Fruit fly (Drosophila melanogaster) whole organism, embryonic: ENCODE results near the gene Syx8.

ENCODE experiments used
- Antp ChIP-seq: fragments of 200-800 bp; sonication (Bioruptor generic); optimal IDR thresholded peaks from 3 replicates; lab custom pipeline; 2016; ENCODE audit warnings: missing biosample characterization, missing genetic modification characterization
- B-H2 ChIP-seq: fragments of 200-800 bp; sonication (Bioruptor generic); optimal IDR thresholded peaks from 2 replicates; lab custom pipeline; 2018; ENCODE audit warnings: missing biosample characterization, mild to moderate bottlenecking, missing genetic modification characterization
- CG1024 ChIP-seq: fragments of 200-800 bp; sonication (Bioruptor generic); IDR thresholded peaks from 2 replicates; pipeline ENCODE4 v1.3.6; 2022; ENCODE audit warnings: missing biosample characterization, missing genetic modification characterization
- CG11504 ChIP-seq: fragments of 200-800 bp; sonication (Bioruptor generic); optimal IDR thresholded peaks from 3 replicates; lab custom pipeline; 2019; ENCODE audit warnings: missing biosample characterization, mild to moderate bottlenecking, missing genetic modification characterization, moderate library complexity
- CG14441 ChIP-seq: fragments of 200-800 bp; sonication (Bioruptor generic); IDR thresholded peaks from 2 replicates; pipeline ENCODE4 v1.3.6; 2022; ENCODE audit warnings: missing biosample characterization, missing genetic modification characterization
- CG14965 ChIP-seq: fragments of 200-800 bp; sonication (Bioruptor generic); optimal IDR thresholded peaks from 2 replicates; lab custom pipeline; 2016; ENCODE audit warnings: missing biosample characterization, missing genetic modification characterization, borderline replicate concordance
- CG15479 ChIP-seq: fragments of 200-800 bp; sonication (Bioruptor generic); optimal IDR thresholded peaks from 3 replicates; lab custom pipeline; 2019; ENCODE audit warnings: missing biosample characterization, mild to moderate bottlenecking, missing genetic modification characterization, moderate library complexity
- CG18262 ChIP-seq: fragments of 200-800 bp; optimal IDR thresholded peaks from 3 replicates; lab custom pipeline; 2019; ENCODE audit warnings: missing biosample characterization, mild to moderate bottlenecking, missing genetic modification characterization, moderate library complexity
- CG18619 ChIP-seq: fragments of 200-800 bp; sonication (Bioruptor generic); optimal IDR thresholded peaks from 3 replicates; lab custom pipeline; 2017; ENCODE audit warnings: missing biosample characterization, mild to moderate bottlenecking, missing genetic modification characterization
- CG3407 ChIP-seq: fragments of 200-800 bp; sonication (Bioruptor generic); optimal IDR thresholded peaks from 2 replicates; lab custom pipeline; 2018; ENCODE audit warnings: missing biosample characterization, mild to moderate bottlenecking, missing genetic modification characterization
- CG42726 ChIP-seq: fragments of 200-800 bp; sonication (Bioruptor generic); IDR thresholded peaks from 2 replicates; pipeline ENCODE4 v1.3.6; 2022; ENCODE audit warnings: missing biosample characterization, missing genetic modification characterization; ENCODE audit not compliant: partially characterized antibody
- CG4328 ChIP-seq: fragments of 200-800 bp; sonication (Bioruptor generic); optimal IDR thresholded peaks from 3 replicates; lab custom pipeline; 2017; ENCODE audit warnings: missing biosample characterization, missing genetic modification reagents, missing genetic modification characterization
- CG4617 ChIP-seq: fragments of 200-800 bp; sonication (Bioruptor generic); optimal IDR thresholded peaks from 3 replicates; lab custom pipeline; 2016; ENCODE audit warnings: missing biosample characterization, missing genetic modification characterization, borderline replicate concordance
- CG8944 ChIP-seq: fragments of 200-800 bp; sonication (Bioruptor generic); optimal IDR thresholded peaks from 3 replicates; lab custom pipeline; 2016; ENCODE audit warnings: missing biosample characterization, missing genetic modification characterization
- CG9876 ChIP-seq: fragments of 200-800 bp; sonication (Bioruptor generic); optimal IDR thresholded peaks from 2 replicates; lab custom pipeline; 2016; ENCODE audit warnings: missing biosample characterization, missing genetic modification characterization
- Doc3 ChIP-seq: fragments of 200-800 bp; sonication (Bioruptor generic); IDR thresholded peaks from 3 replicates; pipeline ENCODE4 v1.3.6; 2022; ENCODE audit warnings: missing biosample characterization, missing genetic modification characterization; ENCODE audit not compliant: partially characterized antibody
- E2f1 ChIP-seq: fragments of 200-800 bp; sonication (Bioruptor generic); IDR thresholded peaks from 2 replicates; pipeline ENCODE4 v1.3.6; 2022; ENCODE audit warnings: missing biosample characterization, missing genetic modification characterization
- Eip74EF ChIP-seq, 2 experiments: fragments of 200-800 bp in 1 of 2; fragments of >200 bp in 1 of 2; sonication (Bioruptor generic) in 1 of 2; optimal IDR thresholded peaks; 2 replicates each; lab custom pipeline; 2017 to 2019; ENCODE audit warnings: missing biosample characterization in 2 of 2, missing genetic modification characterization in 2 of 2, mild to moderate bottlenecking in 1 of 2, moderate library complexity in 1 of 2
- Hr3 ChIP-seq: fragments of 200-800 bp; sonication (Bioruptor generic); optimal IDR thresholded peaks from 3 replicates; lab custom pipeline; 2016; ENCODE audit warnings: missing biosample characterization, missing genetic modification characterization
- Lhr ChIP-seq: fragments of 200-800 bp; sonication (Bioruptor generic); optimal IDR thresholded peaks from 3 replicates; lab custom pipeline; 2017; ENCODE audit warnings: mild to moderate bottlenecking, missing biosample characterization, missing genetic modification reagents, missing genetic modification characterization
- PHDP ChIP-seq: fragments of 200-800 bp; sonication (Bioruptor generic); optimal IDR thresholded peaks from 3 replicates; lab custom pipeline; 2018; ENCODE audit warnings: missing biosample characterization, mild to moderate bottlenecking, missing genetic modification characterization, moderate library complexity
- Pdp1 ChIP-seq, 2 experiments: fragments of 200-800 bp; sonication (Bioruptor generic); optimal IDR thresholded peaks; 3 replicates each; lab custom pipeline; 2016; ENCODE audit warnings: missing biosample characterization in 2 of 2, missing genetic modification characterization in 2 of 2, mild to moderate bottlenecking in 1 of 2, moderate library complexity in 1 of 2
- Ptx1 ChIP-seq: fragments of 200-800 bp; sonication (Bioruptor generic); IDR thresholded peaks from 2 replicates; pipeline ENCODE4 v1.3.6; 2022; ENCODE audit warnings: missing biosample characterization, missing genetic modification characterization
- Sin3A ChIP-seq: fragments of >200 bp; optimal IDR thresholded peaks from 2 replicates; lab custom pipeline; 2018
- Spps ChIP-seq: fragments of 200-800 bp; sonication (Bioruptor generic); optimal IDR thresholded peaks from 2 replicates; lab custom pipeline; 2018; ENCODE audit warnings: missing biosample characterization, mild to moderate bottlenecking, missing genetic modification characterization
- Vsx1 ChIP-seq: fragments of 200-800 bp; sonication (Bioruptor generic); optimal IDR thresholded peaks from 2 replicates; lab custom pipeline; 2017; ENCODE audit warnings: missing biosample characterization, mild to moderate bottlenecking, missing genetic modification characterization, missing genetic modification reagents
- Xbp1 ChIP-seq: fragments of 200-800 bp; sonication (Bioruptor generic); optimal IDR thresholded peaks from 3 replicates; lab custom pipeline; 2016; ENCODE audit warnings: missing biosample characterization, mild to moderate bottlenecking, missing genetic modification characterization
- ap ChIP-seq: fragments of 200-800 bp; sonication (Bioruptor generic); IDR thresholded peaks from 2 replicates; pipeline ENCODE4 v1.3.6; 2022; ENCODE audit warnings: missing biosample characterization, missing genetic modification characterization
- ara ChIP-seq: fragments of 200-800 bp; sonication (Bioruptor generic); IDR thresholded peaks from 2 replicates; pipeline ENCODE4 v1.3.6; 2022; ENCODE audit warnings: missing biosample characterization, missing genetic modification characterization
- ase ChIP-seq: fragments of 200-800 bp; sonication (Bioruptor generic); IDR thresholded peaks from 3 replicates; pipeline ENCODE4 v1.3.6; 2022; ENCODE audit warnings: missing biosample characterization, missing genetic modification characterization
- az2 ChIP-seq: fragments of 200-800 bp; sonication (Bioruptor generic); optimal IDR thresholded peaks from 3 replicates; lab custom pipeline; 2016; ENCODE audit warnings: missing biosample characterization, missing genetic modification characterization
- bab2 ChIP-seq: fragments of 200-800 bp; sonication (Bioruptor generic); optimal IDR thresholded peaks from 2 replicates; lab custom pipeline; 2016; ENCODE audit warnings: missing biosample characterization, missing genetic modification characterization
- cas ChIP-seq: fragments of 200-800 bp; sonication (Bioruptor generic); IDR thresholded peaks from 2 replicates; pipeline ENCODE4 v1.3.6; 2022; ENCODE audit warnings: missing biosample characterization, missing genetic modification characterization
- chn ChIP-seq: fragments of 200-800 bp; sonication (Bioruptor generic); optimal IDR thresholded peaks from 2 replicates; lab custom pipeline; 2016; ENCODE audit warnings: missing biosample characterization, missing genetic modification characterization
- crol ChIP-seq: fragments of 200-800 bp; sonication (Bioruptor generic); IDR thresholded peaks from 2 replicates; pipeline ENCODE4 v1.3.6; 2022; ENCODE audit warnings: missing biosample characterization, missing genetic modification characterization
- dimm ChIP-seq: fragments of 200-800 bp; sonication (Bioruptor generic); IDR thresholded peaks from 2 replicates; pipeline ENCODE4 v1.3.6; 2022; ENCODE audit warnings: missing biosample characterization, missing genetic modification characterization
- dmrt99B ChIP-seq: fragments of 200-800 bp; sonication (Bioruptor generic); optimal IDR thresholded peaks from 2 replicates; lab custom pipeline; 2018; ENCODE audit warnings: missing biosample characterization, mild to moderate bottlenecking, missing genetic modification characterization, moderate library complexity
- fd96Cb ChIP-seq: fragments of 200-800 bp; sonication (Bioruptor generic); optimal IDR thresholded peaks from 2 replicates; lab custom pipeline; 2018; ENCODE audit warnings: missing biosample characterization, mild to moderate bottlenecking, missing genetic modification characterization, moderate library complexity
- gcm ChIP-seq: fragments of 200-800 bp; sonication (Bioruptor generic); optimal IDR thresholded peaks from 2 replicates; lab custom pipeline; 2019; ENCODE audit warnings: missing biosample characterization, mild to moderate bottlenecking, missing genetic modification characterization, moderate library complexity
- hkb ChIP-seq, 2 experiments: fragments of 200-800 bp in 1 of 2; fragments of >200 bp in 1 of 2; sonication (Bioruptor generic) in 1 of 2; IDR thresholded peaks in 1 of 2; optimal IDR thresholded peaks in 1 of 2; 2 replicates each; pipeline versions ENCODE4 v1.3.6 to Lab custom; 2017 to 2022; ENCODE audit warnings: missing biosample characterization in 1 of 2, missing genetic modification characterization in 1 of 2
- ind ChIP-seq: fragments of 200-800 bp; sonication (Bioruptor generic); optimal IDR thresholded peaks from 3 replicates; lab custom pipeline; 2016; ENCODE audit warnings: missing biosample characterization, missing genetic modification characterization
- kni ChIP-seq: fragments of 200-800 bp; sonication (Bioruptor generic); optimal IDR thresholded peaks from 3 replicates; lab custom pipeline; 2017; ENCODE audit warnings: mild to moderate bottlenecking, missing biosample characterization, missing genetic modification reagents, missing genetic modification characterization
- scrt ChIP-seq: fragments of 200-800 bp; sonication (Bioruptor generic); optimal IDR thresholded peaks from 2 replicates; lab custom pipeline; 2018; ENCODE audit warnings: missing biosample characterization, mild to moderate bottlenecking, missing genetic modification characterization, moderate library complexity
- sd ChIP-seq: fragments of 200-800 bp; sonication (Bioruptor generic); optimal IDR thresholded peaks from 3 replicates; lab custom pipeline; 2018; ENCODE audit warnings: missing biosample characterization, mild to moderate bottlenecking, missing genetic modification characterization, moderate library complexity
- sens ChIP-seq: fragments of 200-800 bp; sonication (Bioruptor generic); peaks from one replicate; lab custom pipeline; 2016; ENCODE audit warnings: missing biosample characterization, missing genetic modification characterization
- sima ChIP-seq: fragments of 200-800 bp; sonication (Bioruptor generic); optimal IDR thresholded peaks from 2 replicates; lab custom pipeline; 2016; ENCODE audit warnings: missing biosample characterization, missing genetic modification characterization
- sisA ChIP-seq: fragments of 200-800 bp; sonication (Bioruptor generic); IDR thresholded peaks from 2 replicates; pipeline ENCODE4 v1.3.6; 2022; ENCODE audit warnings: missing biosample characterization, missing genetic modification characterization
- ttk ChIP-seq: fragments of 200-800 bp; sonication (Bioruptor generic); IDR thresholded peaks from 2 replicates; pipeline ENCODE4 v2.1.2; 2022; ENCODE audit warnings: missing biosample characterization, missing genetic modification characterization
- unc-4 ChIP-seq: fragments of 200-800 bp; sonication (Bioruptor generic); IDR thresholded peaks from 2 replicates; pipeline ENCODE4 v1.3.6; 2022; ENCODE audit warnings: missing biosample characterization, missing genetic modification characterization; ENCODE audit not compliant: partially characterized antibody
- wek ChIP-seq: fragments of 200-800 bp; sonication (Bioruptor generic); optimal IDR thresholded peaks from 3 replicates; lab custom pipeline; 2018; ENCODE audit warnings: missing biosample characterization, mild to moderate bottlenecking, missing genetic modification characterization, moderate library complexity
- yki ChIP-seq: fragments of >200 bp; optimal IDR thresholded peaks from 3 replicates; lab custom pipeline; 2018

Syx8 gene

DNA sequence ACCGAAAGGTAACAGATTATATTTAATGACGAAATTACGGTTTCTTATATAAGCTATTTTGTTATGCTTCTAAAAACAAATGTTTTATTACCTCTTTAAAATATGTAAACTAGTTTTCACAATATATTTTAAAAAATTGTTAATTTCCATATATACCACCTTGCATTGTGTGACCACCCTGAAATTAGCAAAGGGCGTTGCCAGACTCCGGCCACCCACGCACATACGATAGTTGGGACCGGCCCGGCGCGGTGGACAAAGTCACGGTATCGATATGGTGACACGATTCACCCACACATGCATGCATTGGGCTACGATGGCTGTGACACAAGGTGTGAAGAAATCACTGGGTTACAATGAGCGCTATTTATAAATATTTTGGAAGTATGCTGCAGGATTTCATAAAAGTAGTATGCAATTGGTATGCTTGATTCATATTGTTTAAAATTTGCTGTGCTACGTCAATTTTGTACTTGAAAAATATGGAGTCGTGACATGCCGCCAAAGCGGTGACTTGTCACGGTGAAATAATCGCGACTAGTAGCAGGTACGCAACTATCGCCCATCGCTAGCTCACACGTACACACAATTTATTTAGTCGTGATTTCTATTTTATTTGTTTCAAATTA is 1.3 kb upstream of the Syx8 start (continued):
- TF ChIP-seq sima (no peak), ttk (GFP tag; lab: Robert Waterston, UW) (0 out of 2 replicates have a peak, but pooled peaks have one; percentile 10), dimm (no peak), cas (GFP tag; lab: Robert Waterston, UW) (0 out of 2 replicates have a peak, but pooled peaks have one; percentile 35), hkb (optimal IDR thresholded peaks at IDR 0.05; lab: Kevin White, UChicago) (peak; percentile 78), hkb (GFP tag; IDR thresholded peaks at IDR 0.05; lab: Robert Waterston, UW) (peak; percentile 51), Hr3 (GFP tag; lab: Kevin White, UChicago) (peak; percentile 55), Eip74EF (GFP tag; optimal IDR thresholded peaks at IDR 0.05; lab: Kevin White, UChicago) (no peak), Xbp1 (GFP tag; lab: Kevin White, UChicago) (peak; percentile 63), yki (lab: Kevin White, UChicago) (peak; percentile 94), kni (GFP tag; lab: Kevin White, UChicago) (peak; percentile 66), B-H2 (GFP tag; lab: Kevin White, UChicago) (peak; percentile 12), fd96Cb (tag; lab: Kevin White, UChicago) (peak; percentile 22), dmrt99B (tag; lab: Kevin White, UChicago) (no peak), scrt (GFP tag; lab: Kevin White, UChicago) (no peak), ara (GFP tag; lab: Robert Waterston, UW) (no peak), CG4328 (peak; percentile 42), Spps (tag; lab: Kevin White, UChicago) (no peak), ind (GFP tag; lab: Kevin White, UChicago) (peak; percentile 41), Pdp1 (GFP tag; optimal IDR thresholded peaks at IDR 0.05; lab: Kevin White, UChicago) (peak; percentile 57 to 58), Ptx1 (peak; percentile 50), CG3407 (GFP tag; lab: Kevin White, UChicago) (no peak), CG18262 (tag; lab: Kevin White, UChicago) (peak; percentile 62), CG1024 (0 out of 2 replicates have a peak, but pooled peaks have one; percentile 18), wek (GFP tag; lab: Kevin White, UChicago) (no peak), ase (GFP tag; lab: Robert Waterston, UW) (0 out of 3 replicates have a peak, but pooled peaks have one; percentile 51), sisA (peak; percentile 47), E2f1 (GFP tag; lab: Robert Waterston, UW) (peak; percentile 62), sd (tag; lab: Kevin White, UChicago) (peak; percentile 62), bab2 (GFP tag; lab: Kevin White, UChicago) (peak; percentile 52), Vsx1 (no peak), CG8944 (peak; percentile 24), CG14965 (GFP tag; lab: Kevin White, UChicago) (no peak), gcm (peak; percentile 1), ap (peak; percentile 47; the same call in 1 of the 2 replicates), Doc3 (GFP tag; lab: Robert Waterston, UW) (peak; percentile 96), CG18619 (peak; percentile 32), chn (GFP tag; lab: Kevin White, UChicago) (peak; percentile 73)

dm6 chr3L:16584074-16584578 is 2.7 kb downstream of the Syx8 start, which contains the start of gene UQCR-C2:
Gene UQCR-C2 (plus strand): TSS chr3L:16584124.
- TF ChIP-seq Lhr (GFP tag; lab: Kevin White, UChicago) (peak; percentile 51), CG11504 (tag; lab: Kevin White, UChicago) (no peak), CG4617 (GFP tag; lab: Kevin White, UChicago) (peak; percentile 89), CG15479 (GFP tag; lab: Kevin White, UChicago) (no peak), Sin3A (lab: Kevin White, UChicago) (peak; percentile 39), unc-4 (GFP tag; lab: Robert Waterston, UW) (peak; percentile 38; the same call in 1 of the 2 replicates), CG42726 (GFP tag; lab: Robert Waterston, UW) (peak; percentile 44; the same call in 1 of the 2 replicates), sens (GFP tag; lab: Kevin White, UChicago) (peak; percentile 61), CG14441 (GFP tag; lab: Robert Waterston, UW) (no peak), PHDP (tag; lab: Kevin White, UChicago) (peak; percentile 40), crol (GFP tag; lab: Robert Waterston, UW) (no peak), az2 (GFP tag; lab: Kevin White, UChicago) (no peak), CG9876 (GFP tag; lab: Kevin White, UChicago) (no peak), Antp (GFP tag; lab: Kevin White, UChicago) (no peak)
